Fruit fly (Drosophila melanogaster): ENCODE measurements around the gene CG6013.

- no peak for TF ChIP-seq h (GFP tag; optimal IDR thresholded peaks at IDR 0.05)
- TF ChIP-seq OdsH (GFP tag; optimal IDR thresholded peaks at IDR 0.05) = no peak
- no peak for TF ChIP-seq Mio (GFP tag; optimal IDR thresholded peaks at IDR 0.05)
- TF ChIP-seq Dfd (GFP tag; optimal IDR thresholded peaks at IDR 0.05) = no peak
- no peak for TF ChIP-seq sv (GFP tag; optimal IDR thresholded peaks at IDR 0.05)
These were observed 46.6 kb downstream of the CG6013 start for dm6 chr3R:19077856-19078255.
